Fruit fly (Drosophila melanogaster) whole organism, embryonic: ENCODE results near the gene bab1.

Source experiments
- TFAM ChIP-seq: fragments of 200-800 bp; sonication (Bioruptor generic); optimal IDR thresholded peaks from 2 replicates; lab custom pipeline; 2017; ENCODE audit warnings: missing biosample characterization, missing genetic modification characterization, inconsistent platforms
- crp ChIP-seq, 2 experiments: fragments of 200-800 bp; sonication (Bioruptor generic); optimal IDR thresholded peaks; 2 replicates in 1 of 2; 3 replicates in 1 of 2; lab custom pipeline; 2017; ENCODE audit warnings: missing biosample characterization in 2 of 2, missing genetic modification characterization in 2 of 2, mild to moderate bottlenecking in 1 of 2, moderate library complexity in 1 of 2
- toy ChIP-seq: fragments of 200-800 bp; sonication (Bioruptor generic); IDR thresholded peaks from 2 replicates; pipeline ENCODE4 v1.3.6; 2022; ENCODE audit warnings: missing biosample characterization, missing genetic modification characterization

DNA sequence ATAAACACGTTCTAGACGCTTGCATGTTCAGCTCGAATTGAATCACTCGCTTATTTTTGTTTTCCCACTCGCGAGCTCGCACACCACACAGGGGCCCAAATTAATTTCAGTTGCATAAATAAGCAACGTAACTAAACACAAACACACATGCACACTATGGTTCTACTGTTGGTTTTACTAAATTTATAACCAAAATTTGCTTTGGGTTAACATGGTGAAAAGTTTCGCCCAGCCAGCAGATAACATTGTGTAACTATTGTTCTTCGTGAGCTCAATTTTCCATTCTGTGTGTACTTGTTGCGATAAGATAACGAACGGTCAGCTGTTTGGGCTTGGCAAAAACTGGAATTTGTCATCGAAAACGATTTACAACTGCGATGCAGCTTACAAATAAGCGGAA is 100.9 kb downstream of the bab1 start:
- TF ChIP-seq crp (GFP tag; optimal IDR thresholded peaks at IDR 0.05; lab: Kevin White, UChicago) (no peak), TFAM (GFP tag; lab: Kevin White, UChicago) (no peak), toy (GFP tag; lab: Robert Waterston, UW) (no peak)
